Fruit fly (Drosophila melanogaster): ENCODE measurements around the gene CG13310.

DNA sequence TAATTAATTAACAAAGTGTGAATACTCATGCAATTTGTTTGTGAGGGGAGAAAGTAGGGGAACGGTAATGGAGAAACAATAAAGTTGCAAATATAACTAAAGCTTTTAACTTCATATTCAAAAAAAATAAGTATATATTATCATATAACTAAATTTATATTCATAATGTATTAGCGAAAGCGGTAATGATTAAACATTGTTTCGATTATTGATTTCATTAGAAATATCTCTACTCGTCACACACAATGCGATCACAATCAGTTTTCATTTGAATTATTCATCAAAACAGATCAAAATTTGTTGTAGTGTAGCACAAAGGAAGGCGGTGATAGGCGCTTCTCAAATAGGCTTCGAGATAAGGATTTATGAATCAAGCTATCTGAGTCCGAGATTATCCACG, 44.6 kb downstream of the CG13310 start, which contains the start of gene CG6576:
- TF ChIP-seq CG34422 (GFP tag; IDR thresholded peaks at IDR 0.05): no peak
- TF ChIP-seq zfh1 (GFP tag; IDR thresholded peaks at IDR 0.05): no peak
- TF ChIP-seq ems (GFP tag; optimal IDR thresholded peaks at IDR 0.05): no peak
- TF ChIP-seq CoRest (tag; optimal IDR thresholded peaks at IDR 0.05): no peak
- TF ChIP-seq jing (GFP tag; optimal IDR thresholded peaks at IDR 0.05): no peak
- TF ChIP-seq CG15011 (GFP tag; optimal IDR thresholded peaks at IDR 0.05): no peak
- TF ChIP-seq ac (GFP tag; optimal IDR thresholded peaks at IDR 0.05): no peak
- TF ChIP-seq CG10654 (GFP tag; optimal IDR thresholded peaks at IDR 0.05): no peak
- no peak for TF ChIP-seq trem (tag; optimal IDR thresholded peaks at IDR 0.05)
- no peak for TF ChIP-seq btn (GFP tag; optimal IDR thresholded peaks at IDR 0.05)
- TF ChIP-seq ro (GFP tag; IDR thresholded peaks at IDR 0.05): no peak
- no peak for TF ChIP-seq CG8924 (tag; optimal IDR thresholded peaks at IDR 0.05)

All from whole organism, embryonic.